Fruit fly (Drosophila melanogaster) whole organism: Measurements from ENCODE around the gene CG17271.

Source experiments
- CG8478 ChIP-seq: fragments of >200 bp; optimal IDR thresholded peaks from 2 replicates; lab custom pipeline; 2018; ENCODE audit warnings: inconsistent platforms
- Dll ChIP-seq: fragments of >200 bp; optimal IDR thresholded peaks from 2 replicates; lab custom pipeline; 2017
- psq ChIP-seq: fragments of >200 bp; optimal IDR thresholded peaks from 2 replicates; lab custom pipeline; 2017

- TF ChIP-seq psq (lab: Kevin White, UChicago) (no peak), Dll (lab: Kevin White, UChicago) (no peak), CG8478 (no peak)
These were observed 12.0 kb upstream of the CG17271 start for dm6 chr3R:20833664-20834063.
